Fruit fly (Drosophila melanogaster): Measurements from ENCODE around the gene CG46523.

CG46523 gene

dm6 chr3L:1938767-1939166 is at the start of gene CG46523, which contains the start of gene CG5687:
TSS of gene CG46523 (minus strand) at chr3L:1939103.
TSS of gene CG5687 (minus strand) at chr3L:1939103.
- TF ChIP-seq Rel (GFP tag; optimal IDR thresholded peaks at IDR 0.05): no peak
- peak; percentile 42 for TF ChIP-seq Rel (tag; optimal IDR thresholded peaks at IDR 0.05)
- no peak for TF ChIP-seq Hnf4 (GFP tag; optimal IDR thresholded peaks at IDR 0.05)

dm6 chr3L:1985406-1985805 is 46.5 kb upstream of the CG46523 start:
- TF ChIP-seq dl (GFP tag; optimal IDR thresholded peaks at IDR 0.05; ENCODE audit: insufficient read depth in 1 of 2, partially characterized antibody in 2 of 2): no peak
- no peak for TF ChIP-seq Myc (optimal IDR thresholded peaks at IDR 0.05)
- no peak for TF ChIP-seq tai (GFP tag; optimal IDR thresholded peaks at IDR 0.05)
- TF ChIP-seq fru (GFP tag; optimal IDR thresholded peaks at IDR 0.05): no peak

- no peak for TF ChIP-seq Hnf4 (GFP tag; optimal IDR thresholded peaks at IDR 0.05)
- TF ChIP-seq fru (GFP tag; optimal IDR thresholded peaks at IDR 0.05): no peak
- no peak for TF ChIP-seq foxo (GFP tag; optimal IDR thresholded peaks at IDR 0.05)
These were observed 37.9 kb upstream of the CG46523 start for dm6 chr3L:1976760-1977159.

DNA sequence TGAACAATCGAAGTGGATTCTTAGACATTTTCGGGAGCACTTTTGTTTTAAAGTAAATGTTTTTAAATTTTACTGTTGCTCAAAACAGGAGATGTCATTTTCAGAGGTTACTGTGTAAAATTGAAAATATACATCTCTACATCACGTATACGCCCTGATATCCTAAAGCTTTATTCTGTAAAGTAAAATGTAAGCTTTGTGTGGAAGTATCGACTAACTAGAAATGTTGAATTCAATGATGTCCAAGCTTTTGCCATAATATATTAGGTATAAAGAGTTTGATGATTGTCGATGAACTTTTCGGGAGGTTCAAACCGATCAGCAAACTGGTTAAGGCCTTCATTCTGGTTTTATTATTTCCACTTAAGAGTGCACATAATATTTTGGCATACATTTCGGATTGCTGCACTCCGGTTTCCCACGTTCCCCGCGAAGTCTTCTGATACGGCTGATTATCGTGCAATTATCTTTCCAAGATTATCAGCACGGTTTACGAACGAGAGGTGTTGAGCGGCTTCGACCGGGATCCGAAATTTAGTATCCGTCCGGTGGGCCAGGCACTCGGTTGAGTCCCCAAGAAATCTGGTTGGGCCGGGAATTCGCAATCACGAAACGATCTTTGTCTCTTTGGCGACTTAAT is 32.3 kb upstream of the CG46523 start, which contains the start of the genes CG11815 and acs:
TSS of gene CG11815 (minus strand) at position 98 of the 640 bp plus-strand sequence.
TSS of gene acs (plus strand) at position 536 of the 640 bp plus-strand sequence.
- TF ChIP-seq CG32264 (GFP tag; optimal IDR thresholded peaks at IDR 0.05) (no peak), brk (GFP tag; optimal IDR thresholded peaks at IDR 0.05) (peak; percentile 60), fru (GFP tag; optimal IDR thresholded peaks at IDR 0.05) (no peak), OdsH (GFP tag; optimal IDR thresholded peaks at IDR 0.05) (no peak), N (GFP tag; optimal IDR thresholded peaks at IDR 0.05) (no peak), Myc (optimal IDR thresholded peaks at IDR 0.05) (peak; percentile 42), h (GFP tag; optimal IDR thresholded peaks at IDR 0.05) (peak; percentile 6)

dm6 chr3L:1969539-1970337 is 30.8 kb upstream of the CG46523 start, which contains the start of gene CG1927:
TSS of gene CG1927 (minus strand) at chr3L:1970079.
- TF ChIP-seq rgr (GFP tag; optimal IDR thresholded peaks at IDR 0.05) (peak; percentile 17), Mio (GFP tag; optimal IDR thresholded peaks at IDR 0.05) (no peak), tai (GFP tag; optimal IDR thresholded peaks at IDR 0.05) (no peak), OdsH (GFP tag; optimal IDR thresholded peaks at IDR 0.05) (peak; percentile 3), Rel (GFP tag; optimal IDR thresholded peaks at IDR 0.05) (no peak), Rel (tag; optimal IDR thresholded peaks at IDR 0.05) (peak; percentile 0), Hnf4 (GFP tag; optimal IDR thresholded peaks at IDR 0.05) (peak; percentile 23), Sp1 (GFP tag; optimal IDR thresholded peaks at IDR 0.05) (peak; percentile 21), Dif (GFP tag; optimal IDR thresholded peaks at IDR 0.05; ENCODE audit: partially characterized antibody) (peak; percentile 30)

- TF ChIP-seq fru (GFP tag; optimal IDR thresholded peaks at IDR 0.05): no peak
- no peak for TF ChIP-seq Hnf4 (GFP tag; optimal IDR thresholded peaks at IDR 0.05)
- no peak for TF ChIP-seq Sp1 (GFP tag; optimal IDR thresholded peaks at IDR 0.05)
- TF ChIP-seq foxo (GFP tag; optimal IDR thresholded peaks at IDR 0.05): no peak
- no peak for TF ChIP-seq HLH106 (tag; optimal IDR thresholded peaks at IDR 0.05)
- no peak for TF ChIP-seq Jra (GFP tag; optimal IDR thresholded peaks at IDR 0.05)
- TF ChIP-seq psq (GFP tag; optimal IDR thresholded peaks at IDR 0.05): no peak
- no peak for TF ChIP-seq ey (GFP tag; optimal IDR thresholded peaks at IDR 0.05)
- TF ChIP-seq CrebA (GFP tag; optimal IDR thresholded peaks at IDR 0.05; ENCODE audit: borderline replicate concordance): no peak
- no peak for TF ChIP-seq lola (GFP tag; optimal IDR thresholded peaks at IDR 0.05)
- no peak for TF ChIP-seq CG32264 (GFP tag; optimal IDR thresholded peaks at IDR 0.05)
- TF ChIP-seq GATAd (GFP tag; optimal IDR thresholded peaks at IDR 0.05): no peak
- no peak for TF ChIP-seq N (GFP tag; optimal IDR thresholded peaks at IDR 0.05)
- no peak for TF ChIP-seq sv (GFP tag; optimal IDR thresholded peaks at IDR 0.05)
- TF ChIP-seq Hr83 (GFP tag; optimal IDR thresholded peaks at IDR 0.05; ENCODE audit: poor library complexity, severe bottlenecking): no peak
- no peak for TF ChIP-seq dl (GFP tag; optimal IDR thresholded peaks at IDR 0.05; ENCODE audit: insufficient read depth in 1 of 2, partially characterized antibody in 2 of 2)
These were observed 30.0 kb upstream of the CG46523 start for dm6 chr3L:1968805-1969378.
